Worm (Caenorhabditis elegans) whole organism, late embryonic: ENCODE data around the gene W05H9.4.
A peak's percentile ranks its signal among the peaks of the same experiment; 100 is the strongest.

ENCODE experiments used
- F13H6.1 ChIP-seq: sonication (generic microtip); optimal IDR thresholded peaks from 2 replicates; lab custom pipeline; 2016; ENCODE audit warnings: missing genetic modification characterization, missing compliant biosample characterization
- K02D7.2 ChIP-seq: sonication (generic microtip); optimal IDR thresholded peaks from 2 replicates; lab custom pipeline; 2017; ENCODE audit warnings: mild to moderate bottlenecking, missing genetic modification characterization, missing compliant biosample characterization
- K09A11.1 ChIP-seq: sonication (generic microtip); optimal IDR thresholded peaks from 2 replicates; lab custom pipeline; 2017; ENCODE audit warnings: antibody characterized with exemption, mild to moderate bottlenecking, missing genetic modification characterization, missing compliant biosample characterization; ENCODE audit not compliant: insufficient read depth
- T23F11.4 ChIP-seq: fragments of 200-800 bp; sonication (Bioruptor generic); optimal IDR thresholded peaks from 2 replicates; lab custom pipeline; 2018; ENCODE audit warnings: mild to moderate bottlenecking, missing genetic modification characterization, missing compliant biosample characterization
- Y22D7AL.16 ChIP-seq: sonication (generic microtip); optimal IDR thresholded peaks from 2 replicates; lab custom pipeline; 2016; ENCODE audit warnings: missing genetic modification characterization, missing compliant biosample characterization
- ahr-1 ChIP-seq: sonication (generic microtip); optimal IDR thresholded peaks from 2 replicates; lab custom pipeline; 2016; ENCODE audit warnings: missing genetic modification characterization, missing compliant biosample characterization
- ama-1 ChIP-seq: fragments of 150-350 bp; optimal IDR thresholded peaks from 2 replicates; lab custom pipeline; 2014
- ceh-14 ChIP-seq: sonication (generic microtip); optimal IDR thresholded peaks from 2 replicates; lab custom pipeline; 2016; ENCODE audit warnings: missing genotype, missing genetic modification characterization, missing compliant biosample characterization
- ceh-18 ChIP-seq: sonication (generic microtip); optimal IDR thresholded peaks from 2 replicates; lab custom pipeline; 2016; ENCODE audit warnings: missing genetic modification characterization, missing compliant biosample characterization
- ceh-2 ChIP-seq: sonication (generic microtip); optimal IDR thresholded peaks from 2 replicates; lab custom pipeline; 2016; ENCODE audit warnings: missing genotype, missing genetic modification characterization, missing compliant biosample characterization
- ceh-22 ChIP-seq: sonication (generic microtip); optimal IDR thresholded peaks from 2 replicates; lab custom pipeline; 2017; ENCODE audit warnings: missing biosample characterization, missing genetic modification characterization
- ceh-30 ChIP-seq: fragments of 150-350 bp; optimal IDR thresholded peaks from 2 replicates; lab custom pipeline; 2014; ENCODE audit warnings: missing biosample characterization, missing genetic modification characterization
- ceh-31 ChIP-seq: sonication (generic microtip); optimal IDR thresholded peaks from 2 replicates; lab custom pipeline; 2016; ENCODE audit warnings: missing genetic modification characterization, missing compliant biosample characterization
- ceh-45 ChIP-seq: fragments of 200-800 bp; sonication (Bioruptor generic); IDR thresholded peaks from 2 replicates; pipeline ENCODE4 v1.3.6; 2022; ENCODE audit warnings: missing genetic modification reagents, missing genetic modification characterization, missing compliant biosample characterization
- ceh-6 ChIP-seq: fragments of 200-800 bp; sonication (Bioruptor generic); optimal IDR thresholded peaks from 2 replicates; lab custom pipeline; 2018; ENCODE audit warnings: mild to moderate bottlenecking, missing genetic modification characterization, missing compliant biosample characterization
- che-1 ChIP-seq: sonication (generic microtip); optimal IDR thresholded peaks from 2 replicates; lab custom pipeline; 2016; ENCODE audit warnings: mild to moderate bottlenecking, missing genetic modification characterization, missing compliant biosample characterization
- dve-1 ChIP-seq: sonication (generic microtip); optimal IDR thresholded peaks from 2 replicates; lab custom pipeline; 2017; ENCODE audit warnings: antibody characterized with exemption, mild to moderate bottlenecking, missing genetic modification characterization, missing compliant biosample characterization
- elt-2 ChIP-seq: sonication (generic microtip); optimal IDR thresholded peaks from 2 replicates; lab custom pipeline; 2016; ENCODE audit warnings: missing genetic modification reagents, missing genetic modification characterization, missing compliant biosample characterization
- elt-4 ChIP-seq: sonication (generic microtip); optimal IDR thresholded peaks from 2 replicates; lab custom pipeline; 2016; ENCODE audit warnings: missing genetic modification characterization, missing compliant biosample characterization
- ets-4 ChIP-seq: sonication (generic microtip); optimal IDR thresholded peaks from 2 replicates; lab custom pipeline; 2016; ENCODE audit warnings: missing genetic modification characterization, missing compliant biosample characterization
- eyg-1 ChIP-seq: sonication (generic microtip); optimal IDR thresholded peaks from 2 replicates; lab custom pipeline; 2016; ENCODE audit warnings: missing genotype, missing genetic modification characterization, missing compliant biosample characterization
- fax-1 ChIP-seq: sonication (generic microtip); optimal IDR thresholded peaks from 2 replicates; lab custom pipeline; 2016; ENCODE audit warnings: missing genotype, missing genetic modification characterization, missing compliant biosample characterization
- fkh-10 ChIP-seq: fragments of 150-350 bp; optimal IDR thresholded peaks from 2 replicates; lab custom pipeline; 2014; ENCODE audit warnings: missing biosample characterization, missing genetic modification reagents, missing genetic modification characterization
- fkh-6 ChIP-seq: sonication (generic microtip); optimal IDR thresholded peaks from 2 replicates; lab custom pipeline; 2016; ENCODE audit warnings: missing genetic modification characterization, missing compliant biosample characterization
- gmeb-2 ChIP-seq: sonication (generic microtip); optimal IDR thresholded peaks from 2 replicates; lab custom pipeline; 2016; ENCODE audit warnings: missing genetic modification characterization, inconsistent platforms, missing compliant biosample characterization
- hlh-13 ChIP-seq: fragments of 200-800 bp; sonication (Bioruptor generic); optimal IDR thresholded peaks from 2 replicates; lab custom pipeline; 2018; ENCODE audit warnings: mild to moderate bottlenecking, missing genetic modification characterization, missing compliant biosample characterization
- hlh-30 ChIP-seq: sonication (generic microtip); optimal IDR thresholded peaks from 2 replicates; lab custom pipeline; 2017; ENCODE audit warnings: antibody characterized with exemption, missing genetic modification characterization, missing compliant biosample characterization; ENCODE audit not compliant: insufficient read depth
- hlh-6 ChIP-seq: sonication (generic microtip); optimal IDR thresholded peaks from 2 replicates; lab custom pipeline; 2016; ENCODE audit warnings: missing genotype, missing genetic modification characterization, missing compliant biosample characterization
- hlh-8 ChIP-seq: sonication (generic microtip); optimal IDR thresholded peaks from 2 replicates; lab custom pipeline; 2016; ENCODE audit warnings: missing genotype, missing genetic modification characterization, missing compliant biosample characterization
- madf-2 ChIP-seq: sonication (generic microtip); optimal IDR thresholded peaks from 2 replicates; lab custom pipeline; 2017; ENCODE audit warnings: missing genetic modification characterization, missing compliant biosample characterization
- mec-3 ChIP-seq: sonication (generic microtip); optimal IDR thresholded peaks from 2 replicates; lab custom pipeline; 2016; ENCODE audit warnings: borderline replicate concordance, missing genetic modification characterization, missing compliant biosample characterization
- nfya-1 ChIP-seq: sonication (generic microtip); optimal IDR thresholded peaks from 2 replicates; lab custom pipeline; 2017; ENCODE audit warnings: missing genetic modification characterization, mild to moderate bottlenecking, missing compliant biosample characterization, antibody characterized with exemption, moderate library complexity
- nhr-232 ChIP-seq: sonication (generic microtip); optimal IDR thresholded peaks from 2 replicates; lab custom pipeline; 2016; ENCODE audit warnings: missing genetic modification characterization, missing compliant biosample characterization
- npax-4 ChIP-seq: sonication (generic microtip); optimal IDR thresholded peaks from 2 replicates; lab custom pipeline; 2016; ENCODE audit warnings: missing genetic modification characterization, missing compliant biosample characterization
- pag-3 ChIP-seq: sonication (generic microtip); optimal IDR thresholded peaks from 2 replicates; lab custom pipeline; 2016; ENCODE audit warnings: missing compliant biosample characterization, missing genetic modification characterization, borderline replicate concordance
- pat-9 ChIP-seq: fragments of 200-800 bp; sonication (Bioruptor generic); optimal IDR thresholded peaks from 2 replicates; lab custom pipeline; 2018; ENCODE audit warnings: mild to moderate bottlenecking, missing genetic modification characterization, moderate library complexity, missing compliant biosample characterization
- pha-2 ChIP-seq: sonication (generic microtip); optimal IDR thresholded peaks from 2 replicates; lab custom pipeline; 2017; ENCODE audit warnings: mild to moderate bottlenecking, missing genetic modification characterization, missing compliant biosample characterization
- pha-4 ChIP-seq: fragments of 150-350 bp; optimal IDR thresholded peaks from 2 replicates; lab custom pipeline; 2018; ENCODE audit warnings: missing biosample characterization, missing genetic modification reagents, missing genetic modification characterization
- pros-1 ChIP-seq: fragments of 150-350 bp; optimal IDR thresholded peaks from 2 replicates; lab custom pipeline; 2014; ENCODE audit warnings: missing biosample characterization, missing genetic modification reagents, missing genetic modification characterization
- rnt-1 ChIP-seq: sonication (generic microtip); optimal IDR thresholded peaks from 2 replicates; lab custom pipeline; 2016; ENCODE audit warnings: missing genetic modification characterization, missing compliant biosample characterization
- sdc-2 ChIP-seq: sonication (generic microtip); optimal IDR thresholded peaks from 2 replicates; lab custom pipeline; 2016; ENCODE audit warnings: missing genotype, missing genetic modification characterization, missing compliant biosample characterization
- sox-4 ChIP-seq: sonication (generic microtip); optimal IDR thresholded peaks from 2 replicates; lab custom pipeline; 2017; ENCODE audit warnings: mild to moderate bottlenecking, missing genetic modification characterization, inconsistent platforms, missing compliant biosample characterization
- tbx-2 ChIP-seq: sonication (generic microtip); optimal IDR thresholded peaks from 2 replicates; lab custom pipeline; 2016; ENCODE audit warnings: missing genetic modification characterization, missing compliant biosample characterization
- ttx-3 ChIP-seq: sonication (generic microtip); optimal IDR thresholded peaks from 2 replicates; lab custom pipeline; 2016; ENCODE audit warnings: missing genetic modification reagents, missing genetic modification characterization, missing compliant biosample characterization
- unc-42 ChIP-seq: sonication (generic microtip); optimal IDR thresholded peaks from 2 replicates; lab custom pipeline; 2016; ENCODE audit warnings: missing genotype, missing genetic modification characterization, missing compliant biosample characterization
- unc-55 ChIP-seq: sonication (generic microtip); optimal IDR thresholded peaks from 2 replicates; lab custom pipeline; 2017; ENCODE audit warnings: missing biosample characterization, missing genetic modification reagents, missing genetic modification characterization
- unc-86 ChIP-seq: sonication (generic microtip); optimal IDR thresholded peaks from 2 replicates; lab custom pipeline; 2016; ENCODE audit warnings: missing genetic modification characterization, missing compliant biosample characterization
- zip-5 ChIP-seq: sonication (generic microtip); optimal IDR thresholded peaks from 2 replicates; lab custom pipeline; 2016; ENCODE audit warnings: missing genetic modification characterization, missing compliant biosample characterization
- ztf-16 ChIP-seq: sonication (generic microtip); optimal IDR thresholded peaks from 2 replicates; lab custom pipeline; 2017; ENCODE audit warnings: missing genetic modification characterization, missing compliant biosample characterization

Gene W05H9.4

DNA sequence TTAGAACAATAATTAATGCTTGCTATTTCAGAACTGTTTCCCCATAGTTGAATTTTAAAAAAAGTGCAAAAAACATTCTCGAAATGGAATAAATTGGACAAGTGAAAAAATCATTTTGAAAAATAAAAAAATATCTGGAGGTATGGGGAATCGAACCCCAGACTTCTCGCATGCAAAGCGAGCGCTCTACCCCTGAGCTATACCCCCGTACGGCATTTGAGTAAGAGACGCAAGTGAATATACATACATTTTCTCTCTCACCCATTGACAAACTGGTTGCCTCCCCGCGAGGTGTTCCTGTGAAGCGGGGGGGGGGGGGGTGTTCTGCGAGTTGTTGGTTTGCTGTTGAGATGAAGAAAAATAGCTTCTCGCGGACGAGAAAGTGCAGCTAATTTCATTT, 28.7 kb downstream of the W05H9.4 start (continued):
- TF ChIP-seq zip-5 (tag; lab: Kevin White, UChicago) (peak; percentile 69), hlh-8 (peak; percentile 65), unc-42 (tag; lab: Kevin White, UChicago) (peak; percentile 51), K02D7.2 (tag; lab: Kevin White, UChicago) (peak; percentile 91), ama-1 (lab: Kevin White, UChicago) (no peak), mec-3 (no peak), hlh-30 (peak; percentile 8), che-1 (tag; lab: Kevin White, UChicago) (peak; percentile 91), ahr-1 (tag; lab: Kevin White, UChicago) (peak; percentile 84), ceh-30 (tag; lab: Kevin White, UChicago) (no peak), tbx-2 (tag; lab: Kevin White, UChicago) (peak; percentile 92), fax-1 (tag; lab: Kevin White, UChicago) (peak; percentile 88), ceh-18 (tag; lab: Kevin White, UChicago) (peak; percentile 71), rnt-1 (tag; lab: Kevin White, UChicago) (peak; percentile 76), hlh-13 (GFP tag; lab: Kevin White, UChicago) (peak; percentile 61), pha-4 (no peak), hlh-6 (peak; percentile 93), pha-2 (tag; lab: Kevin White, UChicago) (peak; percentile 76), fkh-10 (GFP tag; lab: Kevin White, UChicago) (no peak), Y22D7AL.16 (tag; lab: Kevin White, UChicago) (peak; percentile 86), ceh-22 (no peak), ttx-3 (tag; lab: Kevin White, UChicago) (peak; percentile 91), ets-4 (tag; lab: Kevin White, UChicago) (peak; percentile 54), npax-4 (tag; lab: Kevin White, UChicago) (peak; percentile 81), pat-9 (tag; lab: Kevin White, UChicago) (peak; percentile 91), madf-2 (tag; lab: Kevin White, UChicago) (peak; percentile 82), ceh-31 (tag; lab: Kevin White, UChicago) (peak; percentile 80), ceh-6 (peak; percentile 87), ceh-45 (GFP tag; lab: Robert Waterston, UW) (peak; percentile 91), fkh-6 (tag; lab: Kevin White, UChicago) (peak; percentile 88), T23F11.4 (GFP tag; lab: Kevin White, UChicago) (peak; percentile 89), ceh-2 (peak; percentile 73), K09A11.1 (tag; lab: Kevin White, UChicago) (peak; percentile 70), unc-86 (peak; percentile 93)

DNA sequence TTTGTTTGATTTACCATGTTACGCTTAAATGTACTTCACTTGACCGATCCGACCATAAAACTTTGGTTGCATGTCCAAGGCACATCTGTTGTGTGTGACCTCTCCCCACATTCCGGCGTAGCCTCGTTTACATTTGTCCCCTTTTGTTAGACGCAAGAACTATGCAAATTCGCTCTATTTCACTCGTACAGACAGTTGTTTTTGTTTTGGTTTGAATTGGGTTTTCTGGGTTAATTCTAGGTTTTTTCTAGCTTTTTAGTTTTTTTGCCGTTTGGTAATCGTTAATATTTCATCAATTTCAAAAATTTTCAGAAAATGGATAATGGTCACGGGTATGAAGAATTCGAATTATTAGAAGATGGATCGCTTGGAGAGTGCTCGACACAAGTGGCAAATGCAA, 29.4 kb downstream of the W05H9.4 start, which contains the start of gene mom-1:
mom-1 (plus strand) TSS at position 301 of the 400 bp plus-strand sequence.
- TF ChIP-seq unc-42 (tag; lab: Kevin White, UChicago) (no peak), ahr-1 (tag; lab: Kevin White, UChicago) (no peak), ceh-30 (tag; lab: Kevin White, UChicago) (no peak), fkh-6 (tag; lab: Kevin White, UChicago) (no peak), fkh-10 (GFP tag; lab: Kevin White, UChicago) (no peak), nhr-232 (no peak), unc-86 (no peak), sox-4 (no peak), F13H6.1 (tag; lab: Kevin White, UChicago) (no peak), pat-9 (tag; lab: Kevin White, UChicago) (no peak), zip-5 (tag; lab: Kevin White, UChicago) (no peak)

DNA sequence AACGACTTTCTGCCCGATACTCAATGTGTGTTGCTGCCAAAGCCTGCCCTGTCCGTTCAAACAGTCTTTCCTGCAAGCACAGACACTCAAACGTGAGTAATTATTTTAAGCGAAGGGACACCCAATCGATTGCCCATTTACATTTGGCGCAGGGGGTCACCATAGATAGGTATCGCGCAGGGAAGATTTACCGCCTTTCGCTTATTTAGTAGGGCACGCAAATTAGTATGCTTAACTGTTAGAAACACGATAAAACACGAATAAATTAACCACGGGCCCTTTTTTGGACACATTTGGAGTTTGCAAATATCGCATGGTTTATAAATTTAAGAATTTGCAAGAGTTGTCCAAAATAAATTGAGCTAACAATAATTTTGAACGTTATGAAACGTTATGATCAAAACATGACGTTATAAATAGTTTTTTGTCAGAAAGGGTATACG, 33.0 kb downstream of the W05H9.4 start:
- TF ChIP-seq unc-55 (GFP tag; lab: Kevin White, UChicago) = peak; percentile 27
- no peak for TF ChIP-seq pag-3
- TF ChIP-seq gmeb-2 (tag; lab: Kevin White, UChicago) = peak; percentile 48
- TF ChIP-seq dve-1 = peak; percentile 98
- TF ChIP-seq pros-1 (tag; lab: Kevin White, UChicago) = peak; percentile 91
- peak; percentile 100 for TF ChIP-seq sdc-2 (tag; lab: Kevin White, UChicago)
- TF ChIP-seq ttx-3 (tag; lab: Kevin White, UChicago) = peak; percentile 72
- peak; percentile 67 for TF ChIP-seq mec-3
- peak; percentile 64 for TF ChIP-seq hlh-8
- peak; percentile 80 for TF ChIP-seq elt-2
- TF ChIP-seq ceh-14 (tag; lab: Kevin White, UChicago) = peak; percentile 92
- TF ChIP-seq eyg-1 (tag; lab: Kevin White, UChicago) = peak; percentile 79
- no peak for TF ChIP-seq ama-1 (lab: Kevin White, UChicago)
- peak; percentile 92 for TF ChIP-seq K09A11.1 (tag; lab: Kevin White, UChicago)
- TF ChIP-seq tbx-2 (tag; lab: Kevin White, UChicago) = peak; percentile 96
- peak; percentile 68 for TF ChIP-seq T23F11.4 (GFP tag; lab: Kevin White, UChicago)
- peak; percentile 97 for TF ChIP-seq ztf-16 (tag; lab: Kevin White, UChicago)
- TF ChIP-seq nfya-1 (tag; lab: Kevin White, UChicago) = peak; percentile 98
- no peak for TF ChIP-seq Y22D7AL.16 (tag; lab: Kevin White, UChicago)
- no peak for TF ChIP-seq elt-4 (tag; lab: Kevin White, UChicago)
